Fruit fly (Drosophila melanogaster): ENCODE results near the gene mura.
A peak's percentile ranks its signal among the peaks of the same experiment; 100 is the strongest.

The mura gene

DNA sequence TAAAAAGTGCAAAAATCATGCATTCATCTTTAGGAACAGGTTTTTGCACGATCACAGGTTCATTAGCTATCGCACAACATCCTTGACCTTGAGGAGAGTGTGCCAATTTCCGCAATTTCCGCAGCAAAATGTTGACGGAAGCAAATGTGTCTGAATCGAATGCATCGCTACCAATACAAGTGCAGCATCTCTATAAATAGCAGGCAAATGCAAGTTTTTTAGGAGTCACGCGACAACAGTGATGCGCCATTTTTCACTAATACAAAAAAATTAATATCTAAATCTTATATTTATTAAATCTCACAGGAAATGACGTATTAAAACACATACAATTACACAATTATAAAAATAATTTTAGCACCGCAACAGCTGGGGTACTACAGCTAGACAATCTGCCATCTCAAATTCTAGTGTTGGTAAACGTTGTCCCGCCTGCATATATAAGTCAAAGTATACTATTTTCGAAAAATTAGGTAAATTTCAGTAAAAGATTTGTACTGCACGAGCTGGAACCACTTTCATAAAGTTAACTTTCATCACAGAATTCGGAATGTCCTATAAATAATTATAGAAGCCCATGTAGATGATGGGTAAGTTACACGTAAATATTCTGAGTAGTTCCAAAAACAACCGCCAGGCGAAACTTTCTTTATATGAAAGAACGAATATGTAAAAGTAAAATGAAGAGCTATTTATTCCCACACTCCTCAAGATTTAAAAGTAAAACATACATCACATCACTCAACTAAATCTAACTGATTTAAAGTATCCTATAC is 22.4 kb upstream of the mura start, which contains the start of gene CG9399 (continued):
- peak; percentile 98 for TF ChIP-seq Hr4 (GFP tag; optimal IDR thresholded peaks at IDR 0.05)
- peak; percentile 99 for TF ChIP-seq CG6163 (GFP tag; IDR thresholded peaks at IDR 0.05)
- TF ChIP-seq CG34406 (GFP tag; optimal IDR thresholded peaks at IDR 0.05): peak; percentile 97
- peak; percentile 97 for TF ChIP-seq CG8119 (GFP tag; IDR thresholded peaks at IDR 0.05)
- peak; percentile 88 for TF ChIP-seq CG16779 (tag; optimal IDR thresholded peaks at IDR 0.05)
- TF ChIP-seq CG8319 (GFP tag; optimal IDR thresholded peaks at IDR 0.05): peak; percentile 95
- TF ChIP-seq eg (GFP tag; IDR thresholded peaks at IDR 0.05): peak; percentile 99
- TF ChIP-seq fkh (GFP tag; optimal IDR thresholded peaks at IDR 0.05): peak; percentile 58
- TF ChIP-seq CG8632 (GFP tag; optimal IDR thresholded peaks at IDR 0.05): peak; percentile 97
- peak; percentile 99 for TF ChIP-seq OdsH (GFP tag; optimal IDR thresholded peaks at IDR 0.05)
- peak; percentile 96 for TF ChIP-seq topi (GFP tag; optimal IDR thresholded peaks at IDR 0.05)
- TF ChIP-seq CG6792 (GFP tag; optimal IDR thresholded peaks at IDR 0.05): peak; percentile 97
- peak; percentile 91 for TF ChIP-seq spab (GFP tag; optimal IDR thresholded peaks at IDR 0.05)
- TF ChIP-seq CG6808 (GFP tag; optimal IDR thresholded peaks at IDR 0.05): peak; percentile 91
- peak; percentile 96 for TF ChIP-seq Met (GFP tag; optimal IDR thresholded peaks at IDR 0.05)
- peak; percentile 96 for TF ChIP-seq Sox14 (GFP tag; optimal IDR thresholded peaks at IDR 0.05)
- peak; percentile 97 for TF ChIP-seq net (GFP tag; optimal IDR thresholded peaks at IDR 0.05)
- TF ChIP-seq dac (GFP tag; optimal IDR thresholded peaks at IDR 0.05): peak; percentile 98
- TF ChIP-seq Ets21C (GFP tag; optimal IDR thresholded peaks at IDR 0.05): peak; percentile 93
- TF ChIP-seq Smox (GFP tag; optimal IDR thresholded peaks at IDR 0.05): peak; percentile 98
- peak; percentile 97 for TF ChIP-seq CG31627 (GFP tag; optimal IDR thresholded peaks at IDR 0.05)
- TF ChIP-seq lz (GFP tag; optimal IDR thresholded peaks at IDR 0.05): peak; percentile 98
- peak; percentile 96 for TF ChIP-seq cyc (GFP tag; optimal IDR thresholded peaks at IDR 0.05)
- peak; percentile 92 for TF ChIP-seq fd59A (GFP tag; optimal IDR thresholded peaks at IDR 0.05)

DNA sequence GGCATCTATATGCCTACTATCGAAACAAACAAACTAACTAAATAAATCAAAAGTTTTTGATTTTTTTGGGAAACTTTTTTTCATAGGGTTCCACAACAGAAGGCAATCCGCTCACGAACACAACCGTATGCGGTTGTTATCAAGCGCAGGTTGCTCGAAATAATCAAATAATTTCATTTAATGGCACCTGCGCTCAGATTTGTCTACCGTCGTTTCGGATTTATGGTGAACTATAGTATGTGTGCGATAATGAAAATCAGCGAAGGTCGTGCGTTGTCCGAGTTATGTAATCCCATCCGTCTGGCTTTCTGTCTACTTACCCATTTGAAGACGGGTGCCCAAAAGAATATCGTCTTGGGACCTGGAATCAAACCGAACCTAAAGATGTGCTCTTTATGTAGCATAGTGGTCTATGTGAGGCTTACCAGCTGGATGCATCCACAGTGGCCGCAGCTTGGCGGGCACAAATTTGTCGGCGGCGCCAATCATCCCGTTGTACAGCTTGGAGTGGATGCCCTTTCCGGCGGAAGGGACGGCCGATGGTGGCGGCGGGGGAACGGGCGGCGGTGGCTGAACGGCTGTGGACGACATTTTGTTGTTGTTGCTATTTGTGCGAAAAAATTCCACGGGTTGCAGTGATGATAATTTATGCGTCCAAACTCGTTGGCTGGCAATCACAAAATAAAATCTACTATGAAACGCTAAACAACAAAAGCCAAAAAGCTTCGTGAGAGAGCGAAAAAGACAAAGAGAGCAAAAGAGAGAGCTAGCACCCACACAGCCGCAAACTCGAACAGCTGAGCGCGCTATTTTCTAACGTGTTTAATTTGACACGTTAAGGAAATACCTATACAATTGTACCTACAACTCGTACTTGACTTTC is 21.6 kb upstream of the mura start:
- no peak for TF ChIP-seq OdsH (GFP tag; optimal IDR thresholded peaks at IDR 0.05)
- TF ChIP-seq CG8632 (GFP tag; optimal IDR thresholded peaks at IDR 0.05): no peak
- TF ChIP-seq svp (GFP tag): no peak
- TF ChIP-seq CG6163 (GFP tag; IDR thresholded peaks at IDR 0.05): no peak; the same call in 2 of the 3 replicates
- TF ChIP-seq CG6792 (GFP tag; optimal IDR thresholded peaks at IDR 0.05): no peak
- TF ChIP-seq eg (GFP tag; IDR thresholded peaks at IDR 0.05): 0 out of 3 replicates have a peak, but pooled peaks have one; percentile 23
- TF ChIP-seq Sox14 (GFP tag; optimal IDR thresholded peaks at IDR 0.05): no peak
- no peak for TF ChIP-seq fd85E (GFP tag; optimal IDR thresholded peaks at IDR 0.05)
- no peak for TF ChIP-seq Eip75B (GFP tag; optimal IDR thresholded peaks at IDR 0.05)
- peak; percentile 61 for TF ChIP-seq vri (GFP tag; optimal IDR thresholded peaks at IDR 0.05)
- no peak for TF ChIP-seq Lpt (GFP tag; optimal IDR thresholded peaks at IDR 0.05)
- TF ChIP-seq CG10669 (GFP tag; optimal IDR thresholded peaks at IDR 0.05): no peak
- no peak for TF ChIP-seq pdm3 (GFP tag; optimal IDR thresholded peaks at IDR 0.05)
- TF ChIP-seq Ets96B (tag; optimal IDR thresholded peaks at IDR 0.05): no peak
- no peak for TF ChIP-seq esn (GFP tag; optimal IDR thresholded peaks at IDR 0.05)
- no peak for TF ChIP-seq Smox (GFP tag; optimal IDR thresholded peaks at IDR 0.05)
- no peak for TF ChIP-seq achi (GFP tag; optimal IDR thresholded peaks at IDR 0.05)
- TF ChIP-seq CG31627 (GFP tag; optimal IDR thresholded peaks at IDR 0.05): no peak
- no peak for TF ChIP-seq CG9139 (GFP tag; optimal IDR thresholded peaks at IDR 0.05)
- no peak for TF ChIP-seq CG7368 (GFP tag; optimal IDR thresholded peaks at IDR 0.05)
- peak; percentile 11 for TF ChIP-seq CG1621 (tag; optimal IDR thresholded peaks at IDR 0.05)
- TF ChIP-seq CG6854 (GFP tag; optimal IDR thresholded peaks at IDR 0.05): no peak
- TF ChIP-seq Ets21C (GFP tag; optimal IDR thresholded peaks at IDR 0.05): no peak
- no peak for TF ChIP-seq CG11902 (GFP tag; optimal IDR thresholded peaks at IDR 0.05)
- TF ChIP-seq dsx (GFP tag; optimal IDR thresholded peaks at IDR 0.05; ENCODE audit: poor library complexity, severe bottlenecking): no peak
